Fruit fly (Drosophila melanogaster) whole organism, embryonic: Measurements from ENCODE around the gene CG17572.

Source experiments
- Abd-B ChIP-seq: fragments of 200-800 bp; sonication (Bioruptor generic); optimal IDR thresholded peaks from 2 replicates; lab custom pipeline; 2018; ENCODE audit warnings: missing biosample characterization, mild to moderate bottlenecking, missing genetic modification characterization, moderate library complexity
- Bdp1 ChIP-seq: fragments of 200-800 bp; sonication (Bioruptor generic); optimal IDR thresholded peaks from 3 replicates; lab custom pipeline; 2016; ENCODE audit warnings: missing biosample characterization, missing genetic modification characterization
- CG10209 ChIP-seq: fragments of 200-800 bp; sonication (Bioruptor generic); optimal IDR thresholded peaks from 3 replicates; lab custom pipeline; 2017; ENCODE audit warnings: missing biosample characterization, mild to moderate bottlenecking, missing genetic modification characterization, missing genetic modification reagents
- CG10565 ChIP-seq: fragments of 200-800 bp; sonication (Bioruptor generic); optimal IDR thresholded peaks from 3 replicates; lab custom pipeline; 2016; ENCODE audit warnings: missing biosample characterization, mild to moderate bottlenecking, missing genetic modification characterization
- CG10654 ChIP-seq: fragments of 200-800 bp; sonication (Bioruptor generic); optimal IDR thresholded peaks from 2 replicates; lab custom pipeline; 2016; ENCODE audit warnings: missing biosample characterization, missing genetic modification characterization
- CG12219 ChIP-seq: fragments of 200-800 bp; sonication (Bioruptor generic); optimal IDR thresholded peaks from 3 replicates; lab custom pipeline; 2018; ENCODE audit warnings: missing biosample characterization, mild to moderate bottlenecking, missing genetic modification characterization
- CG1233 ChIP-seq: fragments of 200-800 bp; sonication (Bioruptor generic); optimal IDR thresholded peaks from 4 replicates; lab custom pipeline; 2018; ENCODE audit warnings: missing biosample characterization, mild to moderate bottlenecking, missing genetic modification characterization
- CG12744 ChIP-seq: fragments of 200-800 bp; sonication (Bioruptor generic); optimal IDR thresholded peaks from 2 replicates; lab custom pipeline; 2016; ENCODE audit warnings: missing biosample characterization, missing genetic modification characterization
- CG14965 ChIP-seq: fragments of 200-800 bp; sonication (Bioruptor generic); optimal IDR thresholded peaks from 2 replicates; lab custom pipeline; 2016; ENCODE audit warnings: missing biosample characterization, missing genetic modification characterization, borderline replicate concordance
- CG1647 ChIP-seq: fragments of 200-800 bp; sonication (Bioruptor generic); optimal IDR thresholded peaks from 3 replicates; lab custom pipeline; 2016; ENCODE audit warnings: missing biosample characterization, missing genetic modification characterization
- CG16863 ChIP-seq: fragments of 200-800 bp; sonication (Bioruptor generic); optimal IDR thresholded peaks from 3 replicates; lab custom pipeline; 2016; ENCODE audit warnings: missing biosample characterization, missing genetic modification characterization
- CG18262 ChIP-seq: fragments of 200-800 bp; optimal IDR thresholded peaks from 3 replicates; lab custom pipeline; 2019; ENCODE audit warnings: missing biosample characterization, mild to moderate bottlenecking, missing genetic modification characterization, moderate library complexity
- CG2129 ChIP-seq: fragments of 200-800 bp; sonication (Bioruptor generic); IDR thresholded peaks from 2 replicates; pipeline ENCODE4 v1.3.6; 2022; ENCODE audit warnings: missing biosample characterization, missing genetic modification characterization; ENCODE audit not compliant: partially characterized antibody
- CG31224 ChIP-seq: fragments of 200-800 bp; sonication (Bioruptor generic); IDR thresholded peaks from 2 replicates; pipeline ENCODE4 v1.3.6; 2022; ENCODE audit warnings: missing biosample characterization, missing genetic modification characterization
- CG32532 ChIP-seq: fragments of 200-800 bp; sonication (Bioruptor generic); IDR thresholded peaks from 2 replicates; pipeline ENCODE4 v1.3.6; 2022; ENCODE audit warnings: missing biosample characterization, missing genetic modification characterization
- CG4854 ChIP-seq: fragments of 200-800 bp; sonication (Bioruptor generic); optimal IDR thresholded peaks from 2 replicates; lab custom pipeline; 2016; ENCODE audit warnings: missing biosample characterization, missing genetic modification characterization, inconsistent platforms
- CG6683 ChIP-seq: fragments of 200-800 bp; sonication (Bioruptor generic); optimal IDR thresholded peaks from 2 replicates; lab custom pipeline; 2017; ENCODE audit warnings: missing biosample characterization, mild to moderate bottlenecking, missing genetic modification characterization, missing genetic modification reagents
- CG6791 ChIP-seq: fragments of 200-800 bp; sonication (Bioruptor generic); IDR thresholded peaks from 3 replicates; pipeline ENCODE4 v1.3.6; 2022; ENCODE audit warnings: missing biosample characterization, missing genetic modification characterization; ENCODE audit not compliant: partially characterized antibody
- CG7556 ChIP-seq: fragments of 200-800 bp; sonication (Bioruptor generic); optimal IDR thresholded peaks from 2 replicates; lab custom pipeline; 2017; ENCODE audit warnings: missing biosample characterization, mild to moderate bottlenecking, missing genetic modification characterization
- CG8765 ChIP-seq: fragments of 200-800 bp; sonication (Bioruptor generic); IDR thresholded peaks from 2 replicates; pipeline ENCODE4 v1.3.6; 2022; ENCODE audit warnings: missing biosample characterization, missing genetic modification characterization
- CTCF ChIP-seq: fragments of 200-800 bp; sonication (Bioruptor generic); optimal IDR thresholded peaks from 2 replicates; lab custom pipeline; 2017; ENCODE audit warnings: missing biosample characterization, mild to moderate bottlenecking, missing genetic modification characterization, moderate library complexity
- Dek ChIP-seq: fragments of 200-800 bp; sonication (Bioruptor generic); optimal IDR thresholded peaks from 3 replicates; lab custom pipeline; 2019; ENCODE audit warnings: missing biosample characterization, mild to moderate bottlenecking, missing genetic modification characterization, moderate library complexity
- Dref ChIP-seq: fragments of 200-800 bp; sonication (Bioruptor generic); IDR thresholded peaks from 2 replicates; pipeline ENCODE4 v1.3.6; 2022; ENCODE audit warnings: missing biosample characterization, missing genetic modification characterization
- Hey ChIP-seq: fragments of 200-800 bp; sonication (Bioruptor generic); optimal IDR thresholded peaks from 3 replicates; lab custom pipeline; 2018; ENCODE audit warnings: missing biosample characterization, mild to moderate bottlenecking, missing genetic modification characterization
- HmgD ChIP-seq: fragments of 200-800 bp; sonication (Bioruptor generic); optimal IDR thresholded peaks from 3 replicates; lab custom pipeline; 2016; ENCODE audit warnings: missing biosample characterization, missing genetic modification characterization
- Hmr ChIP-seq: fragments of 200-800 bp; sonication (Bioruptor generic); optimal IDR thresholded peaks from 3 replicates; lab custom pipeline; 2017; ENCODE audit warnings: mild to moderate bottlenecking, missing biosample characterization, missing genetic modification reagents, missing genetic modification characterization
- Hr78 ChIP-seq, 2 experiments: fragments of 200-800 bp in 1 of 2; fragments of >200 bp in 1 of 2; sonication (Bioruptor generic) in 1 of 2; optimal IDR thresholded peaks; 2 replicates each; lab custom pipeline; 2017 to 2019; ENCODE audit warnings: missing biosample characterization in 2 of 2, missing genetic modification characterization in 2 of 2, mild to moderate bottlenecking in 1 of 2, moderate library complexity in 1 of 2
- Hsf ChIP-seq: fragments of 200-800 bp; sonication (Bioruptor generic); optimal IDR thresholded peaks from 3 replicates; lab custom pipeline; 2016; ENCODE audit warnings: missing biosample characterization, missing genetic modification characterization
- Lhr ChIP-seq: fragments of 200-800 bp; sonication (Bioruptor generic); optimal IDR thresholded peaks from 3 replicates; lab custom pipeline; 2017; ENCODE audit warnings: mild to moderate bottlenecking, missing biosample characterization, missing genetic modification reagents, missing genetic modification characterization
- Trl ChIP-seq, 3 experiments: fragments of >200 bp in 2 of 3; fragments of 200-800 bp in 1 of 3; sonication (Bioruptor generic) in 1 of 3; optimal IDR thresholded peaks; 2 replicates in 1 of 3; 3 replicates in 2 of 3; lab custom pipeline; 2016 to 2017; ENCODE audit warnings: missing biosample characterization in 1 of 3, missing genetic modification characterization in 1 of 3
- aop ChIP-seq: fragments of 200-800 bp; sonication (Bioruptor generic); IDR thresholded peaks from 2 replicates; pipeline ENCODE4 v1.3.6; 2022; ENCODE audit warnings: missing biosample characterization, missing genetic modification characterization
- bowl ChIP-seq: fragments of 200-800 bp; sonication (Bioruptor generic); IDR thresholded peaks from 2 replicates; pipeline ENCODE4 v1.3.6; 2022; ENCODE audit warnings: missing biosample characterization, missing genetic modification characterization
- caup ChIP-seq: fragments of 200-800 bp; sonication (Bioruptor generic); optimal IDR thresholded peaks from 3 replicates; lab custom pipeline; 2017; ENCODE audit warnings: missing biosample characterization, mild to moderate bottlenecking, missing genetic modification characterization, moderate library complexity; ENCODE audit not compliant: severe bottlenecking
- chif ChIP-seq, 2 experiments: fragments of 200-800 bp; sonication (Bioruptor generic); optimal IDR thresholded peaks; 3 replicates each; lab custom pipeline; 2016; ENCODE audit warnings: missing biosample characterization in 2 of 2, missing genetic modification characterization in 2 of 2
- esg ChIP-seq: fragments of 200-800 bp; sonication (Bioruptor generic); conservative IDR thresholded peaks from 2 replicates; pipeline ENCODE4 v1.3.6; 2022; ENCODE audit warnings: missing biosample characterization, missing genetic modification characterization
- eve ChIP-seq, 2 experiments: fragments of >200 bp; optimal IDR thresholded peaks; 2 replicates each; lab custom pipeline; 2017; ENCODE audit warnings: missing biosample characterization in 2 of 2, missing genetic modification characterization in 2 of 2
- grn ChIP-seq: fragments of 200-800 bp; sonication (Bioruptor generic); optimal IDR thresholded peaks from 3 replicates; lab custom pipeline; 2017; ENCODE audit warnings: missing biosample characterization, missing genetic modification characterization
- ham ChIP-seq: fragments of 200-800 bp; sonication (Bioruptor generic); IDR thresholded peaks from 2 replicates; pipeline ENCODE4 v1.3.6; 2022; ENCODE audit warnings: missing biosample characterization, missing genetic modification characterization
- lov ChIP-seq, 2 experiments: fragments of 200-800 bp in 1 of 2; fragments of >200 bp in 1 of 2; sonication (Bioruptor generic) in 1 of 2; IDR thresholded peaks in 1 of 2; optimal IDR thresholded peaks in 1 of 2; 2 replicates in 1 of 2; 3 replicates in 1 of 2; pipeline versions ENCODE4 v1.3.6 to Lab custom; 2017 to 2022; ENCODE audit warnings: missing biosample characterization in 1 of 2, missing genetic modification characterization in 1 of 2
- maf-S ChIP-seq: fragments of 200-800 bp; sonication (Bioruptor generic); optimal IDR thresholded peaks from 2 replicates; lab custom pipeline; 2016; ENCODE audit warnings: missing biosample characterization, missing genetic modification characterization
- nmo ChIP-seq: fragments of 200-800 bp; sonication (Bioruptor generic); optimal IDR thresholded peaks from 2 replicates; lab custom pipeline; 2018; ENCODE audit warnings: missing biosample characterization, mild to moderate bottlenecking, missing genetic modification characterization, moderate library complexity
- phol ChIP-seq: fragments of 200-800 bp; sonication (Bioruptor generic); optimal IDR thresholded peaks from 3 replicates; lab custom pipeline; 2018; ENCODE audit warnings: missing biosample characterization, mild to moderate bottlenecking, missing genetic modification characterization, moderate library complexity
- sc ChIP-seq, 3 experiments: fragments of >200 bp in 2 of 3; fragments of 200-800 bp in 1 of 3; sonication (Bioruptor generic) in 1 of 3; optimal IDR thresholded peaks; 2 replicates in 2 of 3; 3 replicates in 1 of 3; lab custom pipeline; 2017; ENCODE audit warnings: mild to moderate bottlenecking in 1 of 3, missing biosample characterization in 1 of 3, missing genetic modification characterization in 1 of 3, missing genetic modification reagents in 1 of 3
- sima ChIP-seq: fragments of 200-800 bp; sonication (Bioruptor generic); optimal IDR thresholded peaks from 2 replicates; lab custom pipeline; 2016; ENCODE audit warnings: missing biosample characterization, missing genetic modification characterization
- ssp ChIP-seq: fragments of 200-800 bp; sonication (Bioruptor generic); IDR thresholded peaks from 2 replicates; pipeline ENCODE4 v1.3.6; 2022; ENCODE audit warnings: missing biosample characterization, missing genetic modification characterization
- tin ChIP-seq: fragments of 200-800 bp; sonication (Bioruptor generic); optimal IDR thresholded peaks from 3 replicates; lab custom pipeline; 2016; ENCODE audit warnings: missing biosample characterization, missing genetic modification characterization
- tup ChIP-seq: fragments of 200-800 bp; sonication (Bioruptor generic); optimal IDR thresholded peaks from 2 replicates; lab custom pipeline; 2016; ENCODE audit warnings: missing biosample characterization, mild to moderate bottlenecking, missing genetic modification characterization, moderate library complexity
- unpg ChIP-seq: fragments of 200-800 bp; sonication (Bioruptor generic); optimal IDR thresholded peaks from 3 replicates; lab custom pipeline; 2018; ENCODE audit warnings: missing biosample characterization, mild to moderate bottlenecking, missing genetic modification characterization, moderate library complexity

Gene CG17572

DNA sequence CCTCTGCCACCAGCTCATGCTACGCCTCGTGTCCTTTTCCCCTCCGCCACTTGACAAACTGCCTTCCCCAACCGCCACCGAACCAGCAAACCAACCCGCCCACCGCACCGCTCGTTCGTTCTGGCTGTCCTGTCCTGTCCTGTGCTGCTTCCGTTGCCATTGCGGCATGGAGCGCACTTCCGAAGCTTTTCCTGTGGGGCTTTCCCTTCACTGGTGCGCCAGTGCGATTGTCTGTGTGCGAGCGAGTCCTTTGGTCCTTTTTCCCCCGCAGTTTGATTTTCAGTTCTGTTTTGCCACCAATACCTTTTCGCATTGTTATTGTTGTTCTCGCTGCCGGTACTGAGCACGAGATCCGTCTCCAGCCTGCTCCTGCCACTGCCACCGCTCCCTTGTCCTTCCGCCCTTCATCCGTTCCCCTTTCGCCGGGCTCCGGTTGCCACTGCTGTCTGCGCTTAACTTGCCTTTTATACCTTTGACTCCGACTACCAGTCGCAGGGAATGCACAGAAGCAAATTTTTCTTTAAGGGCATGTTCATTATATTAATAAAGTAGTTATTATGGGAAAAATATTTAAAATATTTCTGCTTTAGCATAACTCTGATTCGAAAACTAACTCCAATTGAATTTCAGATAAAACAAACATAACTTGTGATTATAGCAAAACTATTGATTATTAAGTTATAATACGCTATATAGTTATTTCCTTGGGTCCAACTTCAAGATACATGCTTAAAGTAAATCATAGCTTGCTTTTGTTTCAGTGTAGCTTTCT is 49.8 kb downstream of the CG17572 start (continued):
- no peak for TF ChIP-seq Lhr (GFP tag; lab: Kevin White, UChicago)
- no peak for TF ChIP-seq CG14965 (GFP tag; lab: Kevin White, UChicago)
- peak in 1 of 2 experiments; percentile 21 for TF ChIP-seq Hr78 (GFP tag; optimal IDR thresholded peaks at IDR 0.05; lab: Kevin White, UChicago)
- TF ChIP-seq CG6791 (GFP tag; lab: Robert Waterston, UW) = no peak
- peak; percentile 73 for TF ChIP-seq CG18262 (tag; lab: Kevin White, UChicago)
- peak; percentile 70 for TF ChIP-seq CG10209
- TF ChIP-seq ssp (GFP tag; lab: Robert Waterston, UW) = no peak
- TF ChIP-seq Dek (tag; lab: Kevin White, UChicago) = peak; percentile 74
- TF ChIP-seq CG6683 (GFP tag; lab: Kevin White, UChicago) = peak; percentile 69
- peak; percentile 31; the same call in 1 of the 2 replicates for TF ChIP-seq CG32532 (GFP tag; lab: Robert Waterston, UW)
- peak; percentile 36 for TF ChIP-seq Abd-B (GFP tag; lab: Kevin White, UChicago)
- TF ChIP-seq CG2129 = no peak
- TF ChIP-seq HmgD = no peak
- TF ChIP-seq CG12219 (GFP tag; lab: Kevin White, UChicago) = peak; percentile 54
- TF ChIP-seq CG31224 (GFP tag; lab: Robert Waterston, UW) = no peak
- no peak for TF ChIP-seq sc (optimal IDR thresholded peaks at IDR 0.05; lab: Kevin White, UChicago)
- peak; percentile 21 for TF ChIP-seq sc (GFP tag; optimal IDR thresholded peaks at IDR 0.05; lab: Kevin White, UChicago)
- no peak for TF ChIP-seq CG10565 (GFP tag; lab: Kevin White, UChicago)
- TF ChIP-seq maf-S (GFP tag; lab: Kevin White, UChicago) = no peak
- TF ChIP-seq unpg (GFP tag; lab: Kevin White, UChicago) = peak; percentile 66
- TF ChIP-seq Bdp1 = no peak
- no peak for TF ChIP-seq tup (GFP tag; lab: Kevin White, UChicago)
- TF ChIP-seq eve (GFP tag; optimal IDR thresholded peaks at IDR 0.05; lab: Kevin White, UChicago) = no peak
- no peak for TF ChIP-seq CTCF (GFP tag; lab: Kevin White, UChicago)
- TF ChIP-seq Trl (optimal IDR thresholded peaks at IDR 0.05; lab: Kevin White, UChicago) = no peak
- TF ChIP-seq Trl (GFP tag; optimal IDR thresholded peaks at IDR 0.05; lab: Kevin White, UChicago) = no peak
- TF ChIP-seq esg = peak; percentile 49; the same call in 1 of the 2 replicates
- TF ChIP-seq ham (GFP tag; lab: Robert Waterston, UW) = no peak
- TF ChIP-seq CG8765 (GFP tag; lab: Robert Waterston, UW) = no peak
- TF ChIP-seq caup (GFP tag; lab: Kevin White, UChicago) = peak; percentile 69
- no peak for TF ChIP-seq lov (optimal IDR thresholded peaks at IDR 0.05; lab: Kevin White, UChicago)
- TF ChIP-seq lov (GFP tag; IDR thresholded peaks at IDR 0.05; lab: Robert Waterston, UW) = no peak
- TF ChIP-seq grn = no peak
- TF ChIP-seq Hmr = peak; percentile 88
- no peak for TF ChIP-seq bowl (GFP tag; lab: Robert Waterston, UW)
- no peak for TF ChIP-seq CG10654 (GFP tag; lab: Kevin White, UChicago)
- peak; percentile 94 for TF ChIP-seq CG7556 (GFP tag; lab: Kevin White, UChicago)
- TF ChIP-seq Hey (tag; lab: Kevin White, UChicago) = peak; percentile 80
- no peak for TF ChIP-seq CG12744 (GFP tag; lab: Kevin White, UChicago)
- no peak for TF ChIP-seq aop (GFP tag; lab: Robert Waterston, UW)
- peak; percentile 67 for TF ChIP-seq nmo
- peak; percentile 64 for TF ChIP-seq CG1233 (GFP tag; lab: Kevin White, UChicago)
- TF ChIP-seq Hsf (GFP tag; lab: Kevin White, UChicago) = peak; percentile 45
- TF ChIP-seq phol = peak; percentile 75
- no peak for TF ChIP-seq Dref
- peak; percentile 33 for TF ChIP-seq tin (GFP tag; lab: Kevin White, UChicago)
- no peak for TF ChIP-seq chif (GFP tag; optimal IDR thresholded peaks at IDR 0.05; lab: Kevin White, UChicago)
- no peak for TF ChIP-seq CG16863
- no peak for TF ChIP-seq CG1647 (GFP tag; lab: Kevin White, UChicago)
- TF ChIP-seq sima (GFP tag; lab: Kevin White, UChicago) = no peak
- no peak for TF ChIP-seq CG4854 (GFP tag; lab: Kevin White, UChicago)
